Worm (Caenorhabditis elegans): ENCODE measurements around the gene fbxc-54.

- TF ChIP-seq ceh-19 (GFP tag; optimal IDR thresholded peaks at IDR 0.05) (no peak), pag-3 (tag; optimal IDR thresholded peaks at IDR 0.05; ENCODE audit: borderline replicate concordance) (no peak), dve-1 (tag; optimal IDR thresholded peaks at IDR 0.05) (no peak), nfya-1 (tag; optimal IDR thresholded peaks at IDR 0.05) (no peak), odd-2 (tag; optimal IDR thresholded peaks at IDR 0.05) (no peak), ttx-3 (tag; optimal IDR thresholded peaks at IDR 0.05) (no peak), unc-55 (GFP tag; optimal IDR thresholded peaks at IDR 0.05) (no peak), unc-42 (tag; optimal IDR thresholded peaks at IDR 0.05) (no peak), pha-4 (tag; optimal IDR thresholded peaks at IDR 0.05) (no peak)
These were observed 36.1 kb downstream of the fbxc-54 start for ce11 chrII:67663-68062.

All from whole organism, late embryonic.